Worm (Caenorhabditis elegans): ENCODE measurements around the gene nphp-2.
"Not testable (repeated sequence)": the region's sequence is repeated elsewhere in the genome, so short reads cannot be mapped to it uniquely, and the experiment has no call there.

- not testable (repeated sequence) for TF ChIP-seq F33H1.4 (GFP tag; IDR thresholded peaks at IDR 0.05); nhr-90 (tag; optimal IDR thresholded peaks at IDR 0.05); mxl-1 (tag; optimal IDR thresholded peaks at IDR 0.05); B0336.3 (GFP tag; IDR thresholded peaks at IDR 0.05); nfya-2 (GFP tag; IDR thresholded peaks at IDR 0.05); hlh-26 (GFP tag; conservative IDR thresholded peaks at IDR 0.05); ceh-58 (GFP tag; IDR thresholded peaks at IDR 0.05); ZK185.1 (tag; optimal IDR thresholded peaks at IDR 0.05; ENCODE audit: poor library complexity, severe bottlenecking); lsl-1 (GFP tag; optimal IDR thresholded peaks at IDR 0.05)
These were observed 45.6 kb upstream of the nphp-2 start for ce11 chrV:1849992-1850391.

Data from whole organism, young adult.